Fruit fly (Drosophila melanogaster) whole organism, embryonic: Measurements from ENCODE around the gene CG6983.

Source experiments
- CG14860 ChIP-seq: fragments of 200-800 bp; sonication (Bioruptor generic); IDR thresholded peaks from 3 replicates; pipeline ENCODE4 v1.3.6; 2022; ENCODE audit warnings: missing biosample characterization, missing genetic modification characterization; ENCODE audit not compliant: partially characterized antibody
- CG1602 ChIP-seq: fragments of 200-800 bp; sonication (Bioruptor generic); optimal IDR thresholded peaks from 3 replicates; lab custom pipeline; 2016; ENCODE audit warnings: missing biosample characterization, missing genetic modification characterization
- CG1603 ChIP-seq: fragments of 200-800 bp; sonication (Bioruptor generic); optimal IDR thresholded peaks from 2 replicates; lab custom pipeline; 2019; ENCODE audit warnings: missing biosample characterization, mild to moderate bottlenecking, missing genetic modification characterization, moderate library complexity
- CG18619 ChIP-seq: fragments of 200-800 bp; sonication (Bioruptor generic); optimal IDR thresholded peaks from 3 replicates; lab custom pipeline; 2017; ENCODE audit warnings: missing biosample characterization, mild to moderate bottlenecking, missing genetic modification characterization
- CG2199 ChIP-seq: fragments of 200-800 bp; sonication (Bioruptor generic); IDR thresholded peaks from 3 replicates; pipeline ENCODE4 v1.3.6; 2022; ENCODE audit warnings: missing biosample characterization, missing genetic modification characterization
- CG31224 ChIP-seq: fragments of 200-800 bp; sonication (Bioruptor generic); IDR thresholded peaks from 2 replicates; pipeline ENCODE4 v1.3.6; 2022; ENCODE audit warnings: missing biosample characterization, missing genetic modification characterization
- CG3838 ChIP-seq: fragments of 200-800 bp; sonication (Bioruptor generic); optimal IDR thresholded peaks from 3 replicates; lab custom pipeline; 2016; ENCODE audit warnings: missing biosample characterization, missing genetic modification characterization
- CG3847 ChIP-seq: fragments of 200-800 bp; sonication (Bioruptor generic); IDR thresholded peaks from 2 replicates; pipeline ENCODE4 v1.3.6; 2022; ENCODE audit warnings: missing biosample characterization, missing genetic modification characterization
- CG4328 ChIP-seq: fragments of 200-800 bp; sonication (Bioruptor generic); optimal IDR thresholded peaks from 3 replicates; lab custom pipeline; 2017; ENCODE audit warnings: missing biosample characterization, missing genetic modification reagents, missing genetic modification characterization
- CG6175 ChIP-seq: fragments of 200-800 bp; sonication (Bioruptor generic); IDR thresholded peaks from 3 replicates; pipeline ENCODE4 v1.3.6; 2022; ENCODE audit warnings: missing biosample characterization, missing genetic modification characterization
- CG6254 ChIP-seq: fragments of 200-800 bp; sonication (Bioruptor generic); optimal IDR thresholded peaks from 3 replicates; lab custom pipeline; 2017; ENCODE audit warnings: mild to moderate bottlenecking, missing biosample characterization, missing genetic modification reagents, missing genetic modification characterization
- CG6791 ChIP-seq: fragments of 200-800 bp; sonication (Bioruptor generic); IDR thresholded peaks from 3 replicates; pipeline ENCODE4 v1.3.6; 2022; ENCODE audit warnings: missing biosample characterization, missing genetic modification characterization; ENCODE audit not compliant: partially characterized antibody
- CTCF ChIP-seq: fragments of 200-800 bp; sonication (Bioruptor generic); optimal IDR thresholded peaks from 2 replicates; lab custom pipeline; 2017; ENCODE audit warnings: missing biosample characterization, mild to moderate bottlenecking, missing genetic modification characterization, moderate library complexity
- Dp ChIP-seq: fragments of 200-800 bp; sonication (Bioruptor generic); optimal IDR thresholded peaks from 2 replicates; lab custom pipeline; 2018; ENCODE audit warnings: missing biosample characterization, mild to moderate bottlenecking, missing genetic modification characterization, moderate library complexity
- Ets65A ChIP-seq: fragments of 200-800 bp; sonication (Bioruptor generic); peaks from one replicate; lab custom pipeline; 2016; ENCODE audit warnings: missing biosample characterization, missing genetic modification characterization
- HmgZ ChIP-seq: fragments of 200-800 bp; sonication (Bioruptor generic); optimal IDR thresholded peaks from 2 replicates; lab custom pipeline; 2018; ENCODE audit warnings: missing biosample characterization, mild to moderate bottlenecking, missing genetic modification characterization
- MBD-R2 ChIP-seq: fragments of 200-800 bp; sonication (Bioruptor generic); IDR thresholded peaks from 2 replicates; pipeline ENCODE4 v1.3.6; 2022; ENCODE audit warnings: missing biosample characterization, missing genetic modification characterization
- Scr ChIP-seq: fragments of 200-800 bp; sonication (Bioruptor generic); IDR thresholded peaks from 2 replicates; pipeline ENCODE4 v1.3.6; 2022; ENCODE audit warnings: missing biosample characterization, missing genetic modification characterization; ENCODE audit not compliant: partially characterized antibody
- ac ChIP-seq: fragments of 200-800 bp; sonication (Bioruptor generic); optimal IDR thresholded peaks from 3 replicates; lab custom pipeline; 2017; ENCODE audit warnings: missing biosample characterization, mild to moderate bottlenecking, missing genetic modification characterization
- amos ChIP-seq: fragments of 200-800 bp; sonication (Bioruptor generic); IDR thresholded peaks from 2 replicates; pipeline ENCODE4 v1.3.6; 2022; ENCODE audit warnings: missing biosample characterization, missing genetic modification characterization; ENCODE audit not compliant: partially characterized antibody
- ato ChIP-seq: fragments of 200-800 bp; sonication (Bioruptor generic); IDR thresholded peaks from 2 replicates; pipeline ENCODE4 v1.3.6; 2022; ENCODE audit warnings: missing biosample characterization, missing genetic modification characterization; ENCODE audit not compliant: partially characterized antibody
- cad ChIP-seq: fragments of >200 bp; optimal IDR thresholded peaks from 2 replicates; lab custom pipeline; 2017; ENCODE audit warnings: missing biosample characterization, missing genetic modification characterization
- chm ChIP-seq: fragments of 200-800 bp; sonication (Bioruptor generic); IDR thresholded peaks from 2 replicates; pipeline ENCODE4 v1.3.6; 2022; ENCODE audit warnings: missing biosample characterization, missing genetic modification characterization
- esg ChIP-seq: fragments of 200-800 bp; sonication (Bioruptor generic); conservative IDR thresholded peaks from 2 replicates; pipeline ENCODE4 v1.3.6; 2022; ENCODE audit warnings: missing biosample characterization, missing genetic modification characterization
- exex ChIP-seq: fragments of 200-800 bp; sonication (Bioruptor generic); optimal IDR thresholded peaks from 4 replicates; lab custom pipeline; 2018; ENCODE audit warnings: missing biosample characterization, mild to moderate bottlenecking, missing genetic modification characterization, moderate library complexity
- insv ChIP-seq, 2 experiments: fragments of 200-800 bp; sonication (Bioruptor generic); optimal IDR thresholded peaks; 3 replicates each; lab custom pipeline; 2016 to 2018; ENCODE audit warnings: missing biosample characterization in 2 of 2, missing genetic modification characterization in 2 of 2
- knrl ChIP-seq: fragments of 200-800 bp; sonication (Bioruptor generic); IDR thresholded peaks from 3 replicates; pipeline ENCODE4 v1.3.6; 2022; ENCODE audit warnings: missing biosample characterization, missing genetic modification characterization; ENCODE audit not compliant: partially characterized antibody
- lola ChIP-seq, 3 experiments: fragments of >200 bp in 2 of 3; fragments of 200-800 bp in 1 of 3; sonication (Bioruptor generic) in 1 of 3; optimal IDR thresholded peaks; 2 replicates each; lab custom pipeline; 2017 to 2019; ENCODE audit warnings: missing biosample characterization in 3 of 3, missing genetic modification characterization in 3 of 3, mild to moderate bottlenecking in 1 of 3, moderate library complexity in 1 of 3
- nerfin-2 ChIP-seq: fragments of 200-800 bp; sonication (Bioruptor generic); IDR thresholded peaks from 2 replicates; pipeline ENCODE4 v1.3.6; 2022; ENCODE audit warnings: missing biosample characterization, missing genetic modification characterization; ENCODE audit not compliant: partially characterized antibody
- phol ChIP-seq: fragments of 200-800 bp; sonication (Bioruptor generic); optimal IDR thresholded peaks from 3 replicates; lab custom pipeline; 2018; ENCODE audit warnings: missing biosample characterization, mild to moderate bottlenecking, missing genetic modification characterization, moderate library complexity
- rib ChIP-seq: fragments of 200-800 bp; sonication (Bioruptor generic); IDR thresholded peaks from 2 replicates; pipeline ENCODE4 v1.3.6; 2022; ENCODE audit warnings: missing biosample characterization, missing genetic modification characterization
- sima ChIP-seq: fragments of 200-800 bp; sonication (Bioruptor generic); optimal IDR thresholded peaks from 2 replicates; lab custom pipeline; 2016; ENCODE audit warnings: missing biosample characterization, missing genetic modification characterization
- tna ChIP-seq: fragments of 200-800 bp; sonication (Bioruptor generic); IDR thresholded peaks from 2 replicates; pipeline ENCODE4 v1.3.6; 2022; ENCODE audit warnings: missing biosample characterization, missing genetic modification characterization; ENCODE audit not compliant: partially characterized antibody
- vvl ChIP-seq: fragments of 200-800 bp; sonication (Bioruptor generic); IDR thresholded peaks from 2 replicates; pipeline ENCODE4 v1.3.6; 2022; ENCODE audit warnings: missing biosample characterization, missing genetic modification characterization

CG6983 gene

DNA sequence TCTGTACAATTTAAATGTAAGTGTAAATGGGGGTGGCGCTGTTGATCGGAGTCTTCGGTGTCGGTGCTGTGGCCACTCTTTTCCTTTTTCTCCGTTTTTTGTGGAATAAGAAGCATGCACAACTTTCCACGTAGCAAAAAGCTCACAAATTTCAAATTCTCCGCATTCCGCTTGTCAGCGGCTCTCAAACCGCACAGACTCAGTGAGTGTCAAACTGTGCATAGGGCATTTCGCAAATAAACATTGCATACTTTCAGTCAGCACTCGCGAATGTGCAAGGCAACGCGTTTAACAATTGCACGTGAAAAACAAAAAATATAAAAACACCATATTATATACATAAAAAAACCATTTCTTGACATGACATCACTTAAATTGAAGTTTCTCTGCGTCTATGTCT, 54.2 kb downstream of the CG6983 start (continued):
- TF ChIP-seq CG1603 (tag; lab: Kevin White, UChicago) (peak; percentile 25), sima (GFP tag; lab: Kevin White, UChicago) (no peak), knrl (GFP tag; lab: Robert Waterston, UW) (peak; percentile 63), nerfin-2 (GFP tag; lab: Robert Waterston, UW) (peak; percentile 47; the same call in 1 of the 2 replicates), Dp (GFP tag; lab: Kevin White, UChicago) (peak; percentile 69), HmgZ (tag; lab: Kevin White, UChicago) (peak; percentile 12), cad (GFP tag; lab: Kevin White, UChicago) (peak; percentile 92), tna (GFP tag; lab: Robert Waterston, UW) (peak; percentile 76), CTCF (GFP tag; lab: Kevin White, UChicago) (peak; percentile 35), ato (GFP tag; lab: Robert Waterston, UW) (0 out of 2 replicates have a peak, but pooled peaks have one; percentile 25), CG1602 (GFP tag; lab: Kevin White, UChicago) (no peak), Scr (GFP tag; lab: Robert Waterston, UW) (peak; percentile 25), chm (GFP tag; lab: Robert Waterston, UW) (0 out of 2 replicates have a peak, but pooled peaks have one; percentile 27), CG4328 (GFP tag; lab: Kevin White, UChicago) (no peak), CG6791 (peak; percentile 63), amos (GFP tag; lab: Robert Waterston, UW) (peak; percentile 56), Ets65A (GFP tag; lab: Kevin White, UChicago) (peak; percentile 72), CG2199 (GFP tag; lab: Robert Waterston, UW) (peak; percentile 89), rib (GFP tag; lab: Robert Waterston, UW) (peak; percentile 41; the same call in 1 of the 2 replicates), vvl (GFP tag; lab: Robert Waterston, UW) (0 out of 2 replicates have a peak, but pooled peaks have one; percentile 12), MBD-R2 (GFP tag; lab: Robert Waterston, UW) (peak; percentile 40; the same call in 1 of the 2 replicates), ac (GFP tag; lab: Kevin White, UChicago) (no peak), CG6254 (GFP tag; lab: Kevin White, UChicago) (no peak), insv (GFP tag; optimal IDR thresholded peaks at IDR 0.05; lab: Kevin White, UChicago) (no peak), CG6175 (no peak), CG31224 (no peak), esg (GFP tag; lab: Robert Waterston, UW) (no peak), CG18619 (GFP tag; lab: Kevin White, UChicago) (no peak), CG14860 (GFP tag; lab: Robert Waterston, UW) (peak; percentile 55; the same call in 2 of the 3 replicates)

DNA sequence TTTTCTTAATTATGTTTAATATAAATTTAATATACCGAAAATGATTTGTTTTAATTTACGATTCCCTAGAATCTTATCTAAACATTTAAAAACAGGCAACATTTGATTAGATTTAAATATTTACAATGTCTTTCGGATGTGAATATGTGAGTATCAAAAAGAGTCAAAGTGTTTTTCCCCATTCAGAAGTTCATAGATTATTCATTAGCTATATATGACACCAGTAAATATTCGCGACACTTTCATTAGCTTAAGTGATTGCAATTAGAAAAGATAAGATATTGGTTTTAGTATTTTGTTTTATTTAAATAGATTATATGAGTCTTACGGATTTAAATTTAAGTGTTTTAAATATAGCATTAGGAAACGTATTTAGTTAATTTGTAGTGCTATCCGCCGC, 55.0 kb downstream of the CG6983 start:
- TF ChIP-seq CG3838 (no peak), exex (tag; lab: Kevin White, UChicago) (peak; percentile 83)

DNA sequence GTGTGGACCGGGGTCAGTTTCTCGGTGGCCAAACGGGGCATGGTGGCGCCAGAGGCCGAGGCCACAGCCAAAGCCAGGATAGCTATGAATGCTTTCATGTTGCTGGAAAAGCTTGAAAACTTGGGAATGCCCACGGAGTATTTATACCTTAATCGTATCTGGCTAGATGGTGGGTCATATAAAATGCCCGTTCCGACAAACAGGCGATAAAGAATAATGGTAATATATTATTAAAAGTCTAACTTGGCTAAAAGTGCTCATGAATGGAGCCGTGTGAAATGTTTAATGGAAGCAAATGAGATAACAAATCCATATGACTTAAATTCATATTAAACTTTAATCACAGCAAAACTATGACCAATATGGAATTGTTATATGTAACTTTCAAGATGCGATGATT, 55.6 kb downstream of the CG6983 start, which contains the start of gene Jon66Cii:
Gene Jon66Cii, minus strand, starts transcription at position 101 of the 400 bp plus-strand sequence.
- no peak for TF ChIP-seq lola (GFP tag; optimal IDR thresholded peaks at IDR 0.05; lab: Kevin White, UChicago)
- no peak for TF ChIP-seq CG3847
- TF ChIP-seq phol (tag; lab: Kevin White, UChicago) = no peak
